Worm (Caenorhabditis elegans): ENCODE data around the gene T28D6.7.

- no peak for TF ChIP-seq ets-7 (tag; optimal IDR thresholded peaks at IDR 0.05)
- TF ChIP-seq tbx-11 (GFP tag; IDR thresholded peaks at IDR 0.05): no peak
- no peak for TF ChIP-seq ceh-36 (tag; optimal IDR thresholded peaks at IDR 0.05)
- TF ChIP-seq ama-1 (optimal IDR thresholded peaks at IDR 0.05): no peak
- no peak for TF ChIP-seq sea-1 (GFP tag; conservative IDR thresholded peaks at IDR 0.05)
- no peak for TF ChIP-seq tra-4 (tag; optimal IDR thresholded peaks at IDR 0.05)
- no peak for TF ChIP-seq B0310.2 (tag; optimal IDR thresholded peaks at IDR 0.05)
These were observed 13.1 kb downstream of the T28D6.7 start, which contains the start of gene T28D6.5 for ce11 chrIII:11333032-11333732.
